Worm (Caenorhabditis elegans) whole organism, young adult: ENCODE measurements around the gene pgm-1.

ENCODE experiments used
- F55B11.4 ChIP-seq: sonication (generic microtip); optimal IDR thresholded peaks from 2 replicates; lab custom pipeline; 2016; ENCODE audit warnings: missing compliant biosample characterization, missing genetic modification characterization, borderline replicate concordance; ENCODE audit not compliant: insufficient read depth
- Y79H2A.3 ChIP-seq: fragments of 200-800 bp; sonication (Bioruptor generic); conservative IDR thresholded peaks from 2 replicates; pipeline ENCODE4 v1.3.6; 2022; ENCODE audit warnings: missing genetic modification reagents, missing genetic modification characterization, missing compliant biosample characterization
- ama-1 ChIP-seq, 3 experiments: fragments of 150-350 bp in 1 of 3; sonication (generic microtip) in 2 of 3; optimal IDR thresholded peaks; 2 replicates each; lab custom pipeline; 2014 to 2018; ENCODE audit warnings: missing biosample characterization in 2 of 3, missing genetic modification characterization in 2 of 3, missing genetic modification reagents in 2 of 3
- aptf-2 ChIP-seq: fragments of 200-800 bp; sonication (Bioruptor generic); conservative IDR thresholded peaks from 2 replicates; pipeline ENCODE4 v1.3.6; 2022; ENCODE audit warnings: missing genetic modification reagents, missing genetic modification characterization, missing compliant biosample characterization
- ceh-100 ChIP-seq: fragments of 200-800 bp; sonication (Bioruptor generic); IDR thresholded peaks from 2 replicates; pipeline ENCODE4 v1.3.6; 2022; ENCODE audit warnings: missing genetic modification reagents, missing genetic modification characterization, missing compliant biosample characterization
- hmg-1.2 ChIP-seq: fragments of 200-800 bp; sonication (Bioruptor generic); IDR thresholded peaks from 2 replicates; pipeline ENCODE4 v1.3.6; 2022; ENCODE audit warnings: missing genetic modification reagents, missing genetic modification characterization, missing compliant biosample characterization
- hsf-1 ChIP-seq: fragments of 200-800 bp; sonication (Bioruptor generic); IDR thresholded peaks from 2 replicates; pipeline ENCODE4 v1.3.6; 2022; ENCODE audit warnings: missing genetic modification reagents, missing genetic modification characterization, missing compliant biosample characterization
- lin-35 ChIP-seq, 3 experiments: fragments of 150-350 bp in 2 of 3; sonication (generic microtip) in 1 of 3; optimal IDR thresholded peaks; 2 replicates each; lab custom pipeline; 2014 to 2018; ENCODE audit warnings: missing biosample characterization in 3 of 3, missing genetic modification characterization in 3 of 3, missing genetic modification reagents in 3 of 3
- mel-28 ChIP-seq: sonication (generic microtip); optimal IDR thresholded peaks from 2 replicates; lab custom pipeline; 2016; ENCODE audit warnings: borderline replicate concordance, mild to moderate bottlenecking, missing genetic modification characterization, missing compliant biosample characterization
- mes-4 ChIP-seq: sonication (generic microtip); optimal IDR thresholded peaks from 2 replicates; lab custom pipeline; 2016; ENCODE audit warnings: missing genotype, missing genetic modification characterization, missing compliant biosample characterization
- mxl-1 ChIP-seq: sonication (generic microtip); optimal IDR thresholded peaks from 2 replicates; lab custom pipeline; 2016; ENCODE audit warnings: missing genetic modification characterization, missing compliant biosample characterization
- nfyb-1 ChIP-seq: fragments of 200-800 bp; sonication (Bioruptor generic); IDR thresholded peaks from 2 replicates; pipeline ENCODE4 v1.3.6; 2022; ENCODE audit warnings: missing genetic modification reagents, missing genetic modification characterization, missing compliant biosample characterization
- nhr-27 ChIP-seq: fragments of 200-800 bp; sonication (Bioruptor generic); optimal IDR thresholded peaks from 2 replicates; lab custom pipeline; 2018; ENCODE audit warnings: mild to moderate bottlenecking, missing genetic modification characterization, moderate library complexity, missing compliant biosample characterization

DNA sequence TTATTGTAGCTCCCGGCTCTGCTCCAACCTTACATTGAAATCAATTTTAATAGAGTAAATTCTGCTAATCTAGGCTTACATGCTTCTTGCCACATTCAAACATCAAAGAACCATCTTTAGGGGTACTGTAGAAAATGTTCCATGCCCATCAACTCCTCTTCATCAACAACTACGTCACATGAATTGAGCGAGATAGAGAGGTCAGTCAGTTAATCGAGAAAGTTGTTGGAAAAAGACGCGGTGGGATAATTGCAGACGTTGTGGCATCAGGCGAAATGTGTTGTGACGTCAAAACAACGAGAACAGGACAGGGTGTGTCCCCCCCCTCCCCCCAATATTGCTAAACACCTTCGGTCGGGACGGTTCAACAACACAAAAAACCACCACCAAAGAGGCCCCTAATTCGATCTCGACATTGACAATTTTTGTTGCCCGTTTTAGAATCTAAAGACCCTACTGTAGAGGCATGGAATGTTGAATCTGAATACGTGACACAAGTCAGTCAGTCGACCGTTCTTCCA lies 29.3 kb downstream of the pgm-1 start:
- TF ChIP-seq nfyb-1 (GFP tag; lab: Robert Waterston, UW) = no peak
- TF ChIP-seq mxl-1 (tag; lab: Kevin White, UChicago) = no peak
- no peak for TF ChIP-seq ama-1 (optimal IDR thresholded peaks at IDR 0.05; lab: Kevin White, UChicago)
- no peak for TF ChIP-seq ama-1 (GFP tag; optimal IDR thresholded peaks at IDR 0.05; lab: Kevin White, UChicago)
- no peak for TF ChIP-seq aptf-2
- no peak for TF ChIP-seq F55B11.4 (tag; lab: Kevin White, UChicago)
- no peak for TF ChIP-seq mel-28 (tag; lab: Kevin White, UChicago)
- TF ChIP-seq Y79H2A.3 (GFP tag; lab: Robert Waterston, UW) = no peak
- no peak for TF ChIP-seq hsf-1 (GFP tag; lab: Robert Waterston, UW)
- no peak for TF ChIP-seq mes-4
- TF ChIP-seq ceh-100 (GFP tag; lab: Robert Waterston, UW) = no peak
- no peak for TF ChIP-seq lin-35 (GFP tag; optimal IDR thresholded peaks at IDR 0.05; lab: Kevin White, UChicago)
- TF ChIP-seq hmg-1.2 (GFP tag; lab: Robert Waterston, UW) = no peak
- no peak for TF ChIP-seq nhr-27 (tag; lab: Kevin White, UChicago)
